Worm (Caenorhabditis elegans) whole organism, L3 larva: Measurements from ENCODE around the gene K01A6.5.

ENCODE experiments used
- R02D3.7 ChIP-seq: fragments of 150-350 bp; optimal IDR thresholded peaks from 2 replicates; lab custom pipeline; 2014; ENCODE audit warnings: missing biosample characterization, missing genetic modification characterization
- ZK546.5 ChIP-seq: sonication (generic microtip); optimal IDR thresholded peaks from 2 replicates; lab custom pipeline; 2017; ENCODE audit warnings: missing biosample characterization, missing genetic modification characterization
- ama-1 ChIP-seq: fragments of 150-350 bp; optimal IDR thresholded peaks from 2 replicates; lab custom pipeline; 2018
- ceh-28 ChIP-seq: fragments of 150-350 bp; optimal IDR thresholded peaks from 2 replicates; lab custom pipeline; 2014; ENCODE audit warnings: missing biosample characterization, missing genetic modification reagents, missing genetic modification characterization
- ceh-9 ChIP-seq: sonication (generic microtip); optimal IDR thresholded peaks from 2 replicates; lab custom pipeline; 2018; ENCODE audit warnings: missing biosample characterization, missing genetic modification characterization
- daf-12 ChIP-seq: fragments of 150-350 bp; optimal IDR thresholded peaks from 2 replicates; lab custom pipeline; 2014; ENCODE audit warnings: missing biosample characterization, missing genetic modification reagents, missing genetic modification characterization
- elt-2 ChIP-seq: sonication (generic microtip); optimal IDR thresholded peaks from 2 replicates; lab custom pipeline; 2016; ENCODE audit warnings: missing genetic modification reagents, mild to moderate bottlenecking, missing genetic modification characterization, missing compliant biosample characterization
- elt-3 ChIP-seq, 3 experiments: fragments of 150-350 bp in 1 of 3; sonication (generic microtip) in 2 of 3; optimal IDR thresholded peaks; 2 replicates in 2 of 3; 4 replicates in 1 of 3; lab custom pipeline; 2014 to 2017; ENCODE audit warnings: missing biosample characterization in 3 of 3, missing genetic modification characterization in 3 of 3
- fkh-2 ChIP-seq: fragments of 150-350 bp; optimal IDR thresholded peaks from 2 replicates; lab custom pipeline; 2014; ENCODE audit warnings: missing biosample characterization, missing genetic modification reagents, missing genetic modification characterization
- hmg-11 ChIP-seq: sonication (generic microtip); optimal IDR thresholded peaks from 2 replicates; lab custom pipeline; 2016; ENCODE audit warnings: missing genetic modification characterization, missing compliant biosample characterization
- lin-39 ChIP-seq: fragments of 150-350 bp; optimal IDR thresholded peaks from 2 replicates; lab custom pipeline; 2018; ENCODE audit warnings: missing biosample characterization, missing genetic modification reagents, missing genetic modification characterization
- mml-1 ChIP-seq: fragments of 150-350 bp; sonication (generic microtip); optimal IDR thresholded peaks from 3 replicates; lab custom pipeline; 2014; ENCODE audit warnings: missing biosample characterization, missing genetic modification characterization
- nfya-1 ChIP-seq: sonication (generic microtip); optimal IDR thresholded peaks from 2 replicates; lab custom pipeline; 2017; ENCODE audit warnings: missing genetic modification characterization, mild to moderate bottlenecking, missing compliant biosample characterization, antibody characterized with exemption, moderate library complexity; ENCODE audit not compliant: insufficient read depth
- nhr-11 ChIP-seq: fragments of 150-350 bp; optimal IDR thresholded peaks from 2 replicates; lab custom pipeline; 2014; ENCODE audit warnings: missing biosample characterization, missing genetic modification characterization
- nhr-237 ChIP-seq: fragments of 150-350 bp; optimal IDR thresholded peaks from 2 replicates; lab custom pipeline; 2014; ENCODE audit warnings: missing biosample characterization, missing genetic modification characterization
- nhr-25 ChIP-seq: sonication (generic microtip); optimal IDR thresholded peaks from 2 replicates; lab custom pipeline; 2017; ENCODE audit warnings: missing biosample characterization, missing genetic modification characterization
- nhr-43 ChIP-seq: sonication (generic microtip); optimal IDR thresholded peaks from 2 replicates; lab custom pipeline; 2016; ENCODE audit warnings: mild to moderate bottlenecking, missing genetic modification characterization, missing compliant biosample characterization; ENCODE audit not compliant: poor library complexity, severe bottlenecking
- nhr-67 ChIP-seq: fragments of 150-350 bp; optimal IDR thresholded peaks from 2 replicates; lab custom pipeline; 2014; ENCODE audit warnings: missing biosample characterization, missing genetic modification characterization
- nhr-76 ChIP-seq: fragments of 150-350 bp; sonication (generic microtip); optimal IDR thresholded peaks from 5 replicates; lab custom pipeline; 2014; ENCODE audit warnings: missing biosample characterization, missing genetic modification characterization
- pha-4 ChIP-seq: fragments of 150-350 bp; optimal IDR thresholded peaks from 2 replicates; lab custom pipeline; 2014; ENCODE audit warnings: missing biosample characterization, missing genetic modification reagents, missing genetic modification characterization
- sea-2 ChIP-seq: fragments of 150-350 bp; sonication (generic microtip); optimal IDR thresholded peaks from 4 replicates; lab custom pipeline; 2014; ENCODE audit warnings: missing biosample characterization, missing genetic modification reagents, missing genetic modification characterization
- skn-1 ChIP-seq: fragments of 150-350 bp; optimal IDR thresholded peaks from 2 replicates; lab custom pipeline; 2014; ENCODE audit warnings: missing biosample characterization, missing genetic modification characterization
- snpc-4 ChIP-seq: fragments of 150-350 bp; optimal IDR thresholded peaks from 2 replicates; lab custom pipeline; 2014; ENCODE audit warnings: missing biosample characterization, missing genetic modification characterization
- tbx-2 ChIP-seq: sonication (generic microtip); optimal IDR thresholded peaks from 2 replicates; lab custom pipeline; 2016; ENCODE audit warnings: mild to moderate bottlenecking, missing genetic modification characterization, missing compliant biosample characterization
- unc-62 ChIP-seq: fragments of 150-350 bp; sonication (generic microtip); optimal IDR thresholded peaks from 4 replicates; lab custom pipeline; 2014; ENCODE audit warnings: missing biosample characterization, missing genetic modification reagents, missing genetic modification characterization
- zag-1 ChIP-seq: fragments of 150-350 bp; optimal IDR thresholded peaks from 2 replicates; lab custom pipeline; 2014; ENCODE audit warnings: missing biosample characterization, missing genetic modification characterization
- ztf-11 ChIP-seq: fragments of 150-350 bp; optimal IDR thresholded peaks from 2 replicates; lab custom pipeline; 2014; ENCODE audit warnings: missing biosample characterization, missing genetic modification characterization
- ztf-4 ChIP-seq: fragments of 150-350 bp; optimal IDR thresholded peaks from 2 replicates; lab custom pipeline; 2014; ENCODE audit warnings: missing biosample characterization, missing genetic modification characterization

K01A6.5 gene

ce11 chrIV:11735025-11735424, 7.5 kb upstream of the K01A6.5 start, which contains the start of gene K01A6.6:
K01A6.6 (plus strand) TSS chrIV:11735325.
- TF ChIP-seq ztf-11 (tag; lab: Kevin White, UChicago) (no peak), skn-1 (tag; lab: Kevin White, UChicago) (no peak), elt-2 (tag; lab: Kevin White, UChicago) (no peak), nhr-237 (no peak), mml-1 (no peak), nhr-11 (tag; lab: Kevin White, UChicago) (no peak)

ce11 chrIV:11737269-11737668, 5.2 kb upstream of the K01A6.5 start, which contains the start of gene K01A6.8:
K01A6.8 (minus strand) TSS chrIV:11737369.
- TF ChIP-seq ZK546.5 (tag; lab: Kevin White, UChicago) (no peak), hmg-11 (tag; lab: Kevin White, UChicago) (no peak), nhr-43 (tag; lab: Kevin White, UChicago) (no peak), nhr-76 (tag; lab: Kevin White, UChicago) (no peak), nhr-67 (tag; lab: Kevin White, UChicago) (no peak), unc-62 (GFP tag; lab: Kevin White, UChicago) (no peak), ceh-9 (tag; lab: Kevin White, UChicago) (no peak), nhr-25 (no peak)

- no peak for TF ChIP-seq sea-2 (GFP tag; lab: Kevin White, UChicago)
Observed at ce11 chrIV:11738092-11738617, 4.4 kb upstream of the K01A6.5 start, which contains the start of gene K01A6.7. K01A6.7 (minus strand) TSS chrIV:11738567.

- TF ChIP-seq ceh-9 (tag; lab: Kevin White, UChicago) (no peak), skn-1 (tag; lab: Kevin White, UChicago) (no peak), R02D3.7 (tag; lab: Kevin White, UChicago) (no peak), ama-1 (lab: Kevin White, UChicago) (no peak), fkh-2 (tag; lab: Kevin White, UChicago) (no peak), snpc-4 (no peak), ztf-4 (no peak), elt-3 (tag; optimal IDR thresholded peaks at IDR 0.05; lab: Kevin White, UChicago) (no peak), lin-39 (tag; lab: Kevin White, UChicago) (no peak)
Observed at ce11 chrIV:11740204-11740603, 2.3 kb upstream of the K01A6.5 start, which contains the start of gene K01A6.4. K01A6.4 (minus strand) TSS chrIV:11740304.

ce11 chrIV:11743813-11744212, 1.3 kb downstream of the K01A6.5 start:
- TF ChIP-seq tbx-2 (tag; lab: Kevin White, UChicago) = no peak
- TF ChIP-seq ceh-9 (tag; lab: Kevin White, UChicago) = no peak
- TF ChIP-seq, all 47 proteins: peak for 0

ce11 chrIV:11744287-11744686, 1.8 kb downstream of the K01A6.5 start:
- TF ChIP-seq daf-12 = no peak
- TF ChIP-seq nhr-76 (tag; lab: Kevin White, UChicago) = no peak
- peak; percentile 22 for TF ChIP-seq snpc-4
- TF ChIP-seq zag-1 (tag; lab: Kevin White, UChicago) = no peak
- TF ChIP-seq ZK546.5 (tag; lab: Kevin White, UChicago) = no peak
- no peak for TF ChIP-seq R02D3.7 (tag; lab: Kevin White, UChicago)
- TF ChIP-seq elt-2 (tag; lab: Kevin White, UChicago) = no peak
- peak; percentile 32 for TF ChIP-seq nfya-1 (tag; lab: Kevin White, UChicago)
- no peak for TF ChIP-seq pha-4
- TF ChIP-seq nhr-11 (tag; lab: Kevin White, UChicago) = no peak
- TF ChIP-seq ztf-11 (tag; lab: Kevin White, UChicago) = no peak
- no peak for TF ChIP-seq lin-39 (tag; lab: Kevin White, UChicago)
- TF ChIP-seq fkh-2 (tag; lab: Kevin White, UChicago) = peak; percentile 7
- no peak for TF ChIP-seq ceh-28 (tag; lab: Kevin White, UChicago)
- TF ChIP-seq skn-1 (tag; lab: Kevin White, UChicago) = no peak

- TF ChIP-seq elt-2 (tag; lab: Kevin White, UChicago) (peak; percentile 9), lin-39 (tag; lab: Kevin White, UChicago) (no peak), pha-4 (peak; percentile 28)
Observed at ce11 chrIV:11745340-11745739, 2.8 kb downstream of the K01A6.5 start, which contains the start of gene gem-4. gem-4 (plus strand) TSS chrIV:11745640.
